Fruit fly (Drosophila melanogaster) whole organism, embryonic: Measurements from ENCODE around the gene obst-G.

Source experiments
- Awh ChIP-seq: fragments of 200-800 bp; sonication (Bioruptor generic); IDR thresholded peaks from 2 replicates; pipeline ENCODE4, ENCODE4 v1.3.6; 2022; ENCODE audit warnings: missing biosample characterization, missing genetic modification characterization
- B-H2 ChIP-seq: fragments of 200-800 bp; sonication (Bioruptor generic); optimal IDR thresholded peaks from 2 replicates; lab custom pipeline; 2018; ENCODE audit warnings: missing biosample characterization, mild to moderate bottlenecking, missing genetic modification characterization
- Bdp1 ChIP-seq: fragments of 200-800 bp; sonication (Bioruptor generic); optimal IDR thresholded peaks from 3 replicates; lab custom pipeline; 2016; ENCODE audit warnings: missing biosample characterization, missing genetic modification characterization
- CG10543 ChIP-seq: fragments of 200-800 bp; sonication (Bioruptor generic); optimal IDR thresholded peaks from 3 replicates; lab custom pipeline; 2017; ENCODE audit warnings: missing biosample characterization, mild to moderate bottlenecking, missing genetic modification characterization, moderate library complexity
- CG10654 ChIP-seq: fragments of 200-800 bp; sonication (Bioruptor generic); optimal IDR thresholded peaks from 2 replicates; lab custom pipeline; 2016; ENCODE audit warnings: missing biosample characterization, missing genetic modification characterization
- CG11723 ChIP-seq: fragments of 200-800 bp; sonication (Bioruptor generic); optimal IDR thresholded peaks from 2 replicates; lab custom pipeline; 2017; ENCODE audit warnings: missing biosample characterization, mild to moderate bottlenecking, missing genetic modification characterization
- CG12391 ChIP-seq: fragments of 200-800 bp; sonication (Bioruptor generic); optimal IDR thresholded peaks from 3 replicates; lab custom pipeline; 2018; ENCODE audit warnings: missing biosample characterization, mild to moderate bottlenecking, missing genetic modification characterization, moderate library complexity
- CG1602 ChIP-seq: fragments of 200-800 bp; sonication (Bioruptor generic); optimal IDR thresholded peaks from 3 replicates; lab custom pipeline; 2016; ENCODE audit warnings: missing biosample characterization, missing genetic modification characterization
- CG1603 ChIP-seq: fragments of 200-800 bp; sonication (Bioruptor generic); optimal IDR thresholded peaks from 2 replicates; lab custom pipeline; 2019; ENCODE audit warnings: missing biosample characterization, mild to moderate bottlenecking, missing genetic modification characterization, moderate library complexity
- CG18619 ChIP-seq: fragments of 200-800 bp; sonication (Bioruptor generic); optimal IDR thresholded peaks from 3 replicates; lab custom pipeline; 2017; ENCODE audit warnings: missing biosample characterization, mild to moderate bottlenecking, missing genetic modification characterization
- CG2875 ChIP-seq: fragments of 200-800 bp; sonication (Bioruptor generic); optimal IDR thresholded peaks from 2 replicates; lab custom pipeline; 2017; ENCODE audit warnings: missing biosample characterization, mild to moderate bottlenecking, missing genetic modification characterization, missing genetic modification reagents
- CG3726 ChIP-seq: fragments of 200-800 bp; sonication (Bioruptor generic); IDR thresholded peaks from 3 replicates; pipeline ENCODE4, ENCODE4 v1.3.6; 2022; ENCODE audit warnings: missing biosample characterization, missing genetic modification characterization
- CG3995 ChIP-seq: fragments of 200-800 bp; sonication (Bioruptor generic); optimal IDR thresholded peaks from 3 replicates; lab custom pipeline; 2016; ENCODE audit warnings: missing biosample characterization, missing genetic modification characterization
- CG6654 ChIP-seq: fragments of 200-800 bp; sonication (Bioruptor generic); optimal IDR thresholded peaks from 2 replicates; lab custom pipeline; 2017; ENCODE audit warnings: missing biosample characterization, mild to moderate bottlenecking, missing genetic modification characterization
- CG7786 ChIP-seq: fragments of 200-800 bp; sonication (Bioruptor generic); optimal IDR thresholded peaks from 2 replicates; lab custom pipeline; 2016; ENCODE audit warnings: missing biosample characterization, missing genetic modification characterization
- CG7963 ChIP-seq: fragments of 200-800 bp; sonication (Bioruptor generic); IDR thresholded peaks from 3 replicates; pipeline ENCODE4 v1.3.6; 2022; ENCODE audit warnings: missing biosample characterization, missing genetic modification characterization; ENCODE audit not compliant: partially characterized antibody
- CHES-1-like ChIP-seq: fragments of 200-800 bp; sonication (Bioruptor generic); optimal IDR thresholded peaks from 2 replicates; lab custom pipeline; 2016; ENCODE audit warnings: missing biosample characterization, missing genetic modification characterization
- Chrac-16 ChIP-seq: fragments of 200-800 bp; sonication (Bioruptor generic); optimal IDR thresholded peaks from 3 replicates; lab custom pipeline; 2016; ENCODE audit warnings: missing biosample characterization, missing genetic modification characterization
- Drgx ChIP-seq: fragments of 200-800 bp; sonication (Bioruptor generic); IDR thresholded peaks from 2 replicates; pipeline ENCODE4 v1.3.6; 2022; ENCODE audit warnings: missing biosample characterization, missing genetic modification characterization
- Eip74EF ChIP-seq, 2 experiments: fragments of 200-800 bp in 1 of 2; fragments of >200 bp in 1 of 2; sonication (Bioruptor generic) in 1 of 2; optimal IDR thresholded peaks; 2 replicates each; lab custom pipeline; 2017 to 2019; ENCODE audit warnings: missing biosample characterization in 2 of 2, missing genetic modification characterization in 2 of 2, mild to moderate bottlenecking in 1 of 2, moderate library complexity in 1 of 2
- H15 ChIP-seq: fragments of 200-800 bp; sonication (Bioruptor generic); IDR thresholded peaks from 3 replicates; pipeline ENCODE4 v1.3.6; 2022; ENCODE audit warnings: missing biosample characterization, missing genetic modification characterization
- HLH3B ChIP-seq: fragments of 200-800 bp; sonication (Bioruptor generic); IDR thresholded peaks from 2 replicates; pipeline ENCODE4 v1.3.6; 2022; ENCODE audit warnings: missing biosample characterization, missing genetic modification characterization
- HLH4C ChIP-seq: fragments of 200-800 bp; sonication (Bioruptor generic); IDR thresholded peaks from 3 replicates; pipeline ENCODE4 v1.3.6; 2022; ENCODE audit warnings: missing biosample characterization, missing genetic modification characterization; ENCODE audit not compliant: partially characterized antibody
- HLH54F ChIP-seq: fragments of 200-800 bp; sonication (Bioruptor generic); optimal IDR thresholded peaks from 3 replicates; lab custom pipeline; 2016; ENCODE audit warnings: missing biosample characterization, missing genetic modification characterization
- HLHmδ ChIP-seq: fragments of 200-800 bp; sonication (Bioruptor generic); optimal IDR thresholded peaks from 2 replicates; lab custom pipeline; 2018; ENCODE audit warnings: missing biosample characterization, mild to moderate bottlenecking, missing genetic modification characterization, moderate library complexity
- Hr51 ChIP-seq, 2 experiments: fragments of 200-800 bp; sonication (Bioruptor generic); optimal IDR thresholded peaks; 2 replicates in 1 of 2; 3 replicates in 1 of 2; lab custom pipeline; 2016 to 2018; ENCODE audit warnings: missing biosample characterization in 2 of 2, missing genetic modification characterization in 2 of 2, mild to moderate bottlenecking in 1 of 2, moderate library complexity in 1 of 2
- Kr ChIP-seq: fragments of 200-800 bp; sonication (Bioruptor generic); optimal IDR thresholded peaks from 2 replicates; lab custom pipeline; 2017; ENCODE audit warnings: missing biosample characterization, mild to moderate bottlenecking, missing genetic modification characterization
- MESR4 ChIP-seq: fragments of 200-800 bp; sonication (Bioruptor generic); optimal IDR thresholded peaks from 2 replicates; lab custom pipeline; 2018; ENCODE audit warnings: missing biosample characterization, mild to moderate bottlenecking, missing genetic modification characterization, moderate library complexity
- Mad ChIP-seq: fragments of 200-800 bp; sonication (Bioruptor generic); optimal IDR thresholded peaks from 2 replicates; lab custom pipeline; 2016; ENCODE audit warnings: missing biosample characterization, missing genetic modification characterization
- chm ChIP-seq: fragments of 200-800 bp; sonication (Bioruptor generic); IDR thresholded peaks from 2 replicates; pipeline ENCODE4 v1.3.6; 2022; ENCODE audit warnings: missing biosample characterization, missing genetic modification characterization
- dm ChIP-seq: fragments of 200-800 bp; sonication (Bioruptor generic); optimal IDR thresholded peaks from 3 replicates; lab custom pipeline; 2016; ENCODE audit warnings: missing biosample characterization, missing genetic modification characterization
- dpn ChIP-seq, 2 experiments: fragments of 200-800 bp; sonication (Bioruptor generic); optimal IDR thresholded peaks; 3 replicates each; lab custom pipeline; 2016; ENCODE audit warnings: missing biosample characterization in 2 of 2, missing genetic modification characterization in 2 of 2
- fd3F ChIP-seq: fragments of 200-800 bp; sonication (Bioruptor generic); optimal IDR thresholded peaks from 2 replicates; lab custom pipeline; 2018; ENCODE audit warnings: missing biosample characterization, mild to moderate bottlenecking, missing genetic modification characterization, moderate library complexity
- gem ChIP-seq: fragments of 200-800 bp; sonication (Bioruptor generic); optimal IDR thresholded peaks from 2 replicates; lab custom pipeline; 2019; ENCODE audit warnings: missing biosample characterization, mild to moderate bottlenecking, missing genetic modification characterization, moderate library complexity
- gro ChIP-seq: fragments of 200-800 bp; sonication (Bioruptor generic); optimal IDR thresholded peaks from 2 replicates; lab custom pipeline; 2016; ENCODE audit warnings: missing biosample characterization, missing genetic modification characterization
- hbn ChIP-seq: fragments of 200-800 bp; sonication (Bioruptor generic); IDR thresholded peaks from 2 replicates; pipeline ENCODE4 v1.3.6; 2022; ENCODE audit warnings: missing biosample characterization, missing genetic modification characterization; ENCODE audit not compliant: partially characterized antibody
- nerfin-1 ChIP-seq: fragments of 200-800 bp; sonication (Bioruptor generic); optimal IDR thresholded peaks from 3 replicates; lab custom pipeline; 2019; ENCODE audit warnings: missing biosample characterization, mild to moderate bottlenecking, missing genetic modification characterization, moderate library complexity
- oc ChIP-seq: fragments of 200-800 bp; sonication (Bioruptor generic); optimal IDR thresholded peaks from 2 replicates; lab custom pipeline; 2018; ENCODE audit warnings: missing biosample characterization, mild to moderate bottlenecking, missing genetic modification characterization, moderate library complexity
- peb ChIP-seq: fragments of 200-800 bp; sonication (Bioruptor generic); IDR thresholded peaks from 2 replicates; pipeline ENCODE4 v1.3.6; 2022; ENCODE audit warnings: missing biosample characterization, missing genetic modification characterization
- run ChIP-seq: fragments of 200-800 bp; sonication (Bioruptor generic); optimal IDR thresholded peaks from 3 replicates; lab custom pipeline; 2018; ENCODE audit warnings: missing biosample characterization, mild to moderate bottlenecking, missing genetic modification characterization
- sna ChIP-seq: fragments of 200-800 bp; sonication (Bioruptor generic); IDR thresholded peaks from 2 replicates; pipeline ENCODE4 v1.3.6; 2022; ENCODE audit warnings: missing biosample characterization, missing genetic modification characterization; ENCODE audit not compliant: partially characterized antibody
- sqz ChIP-seq: fragments of 200-800 bp; sonication (Bioruptor generic); optimal IDR thresholded peaks from 3 replicates; lab custom pipeline; 2018; ENCODE audit warnings: missing biosample characterization, mild to moderate bottlenecking, missing genetic modification characterization
- trem ChIP-seq: fragments of 200-800 bp; optimal IDR thresholded peaks from 3 replicates; lab custom pipeline; 2019; ENCODE audit warnings: missing biosample characterization, mild to moderate bottlenecking, missing genetic modification characterization, moderate library complexity
- trh ChIP-seq: fragments of 200-800 bp; sonication (Bioruptor generic); optimal IDR thresholded peaks from 2 replicates; lab custom pipeline; 2016; ENCODE audit warnings: missing biosample characterization, missing genetic modification characterization

obst-G gene

dm6 chr3L:11953217-11953616, at the start of gene obst-G:
TSS of gene obst-G (minus strand) at chr3L:11953317.
- TF ChIP-seq B-H2 (GFP tag; lab: Kevin White, UChicago) (no peak), Kr (GFP tag; lab: Kevin White, UChicago) (no peak), Chrac-16 (GFP tag; lab: Kevin White, UChicago) (no peak), HLHmδ (GFP tag; lab: Kevin White, UChicago) (no peak)
- TF ChIP-seq, all 482 proteins: peak for 0

DNA sequence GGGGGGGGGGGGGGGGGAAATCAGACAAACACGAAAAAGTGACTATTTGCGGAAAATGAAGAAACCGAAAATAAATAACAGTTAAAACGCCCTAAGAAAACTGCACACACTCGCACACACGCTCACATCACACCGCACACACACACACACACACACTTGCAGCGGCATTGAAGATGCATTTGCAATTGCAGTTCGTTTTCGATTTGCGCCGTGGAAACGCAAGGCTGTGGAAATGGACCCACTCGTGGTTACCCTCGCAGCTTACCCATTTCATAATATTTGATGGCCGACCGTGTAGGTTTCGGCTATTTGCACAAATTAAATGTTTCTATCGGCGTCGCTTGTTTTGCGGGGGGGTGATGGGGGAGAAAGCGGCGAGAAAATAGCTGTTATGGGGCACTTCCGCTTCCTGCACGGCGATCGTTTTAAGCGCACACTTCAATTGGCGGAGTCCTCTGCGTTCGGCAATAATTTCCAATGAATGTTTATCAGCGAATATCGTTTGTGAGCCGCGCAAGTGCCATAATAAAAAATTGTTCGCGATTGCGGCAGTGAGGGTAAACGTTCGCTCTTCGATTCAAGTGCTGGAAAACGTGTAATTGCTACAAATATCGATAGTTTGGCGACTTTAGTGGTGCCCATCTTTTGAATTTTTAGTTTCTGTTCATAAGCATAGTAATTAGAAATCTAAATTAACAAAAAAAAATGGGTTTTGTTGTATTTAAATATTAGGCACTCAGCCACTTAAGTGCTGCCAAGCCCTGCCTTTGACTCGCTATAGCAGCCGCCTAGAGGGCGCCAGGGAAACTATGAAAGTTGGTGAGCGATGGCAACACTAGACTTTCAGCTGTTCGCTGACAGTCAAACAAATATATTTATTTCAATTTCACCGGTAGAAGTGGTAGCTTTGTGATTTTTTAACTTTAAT, 49.5 kb upstream of the obst-G start, which contains the start of the genes Pop2 and CG6928:
TSS of gene Pop2 (minus strand) at position 595 of the 928 bp plus-strand sequence.
TSS of gene CG6928 (plus strand) at position 835 of the 928 bp plus-strand sequence.
- TF ChIP-seq CG3726: 0 out of 3 replicates have a peak, but pooled peaks have one; percentile 21
- peak; percentile 78 for TF ChIP-seq dm
- no peak for TF ChIP-seq oc (tag; lab: Kevin White, UChicago)
- TF ChIP-seq CG1603: peak; percentile 35
- peak; percentile 82 for TF ChIP-seq MESR4 (GFP tag; lab: Kevin White, UChicago)
- peak; percentile 79 for TF ChIP-seq HLH3B (GFP tag; lab: Robert Waterston, UW)
- peak; percentile 79 to 88 for TF ChIP-seq dpn (GFP tag; optimal IDR thresholded peaks at IDR 0.05; lab: Kevin White, UChicago)
- peak; percentile 70 for TF ChIP-seq gem
- TF ChIP-seq Awh: no peak
- TF ChIP-seq Eip74EF (GFP tag; optimal IDR thresholded peaks at IDR 0.05; lab: Kevin White, UChicago): no peak
- peak; percentile 86 for TF ChIP-seq trem (tag; lab: Kevin White, UChicago)
- peak; percentile 10 for TF ChIP-seq CG3995 (GFP tag; lab: Kevin White, UChicago)
- TF ChIP-seq Hr51 (GFP tag; optimal IDR thresholded peaks at IDR 0.05; lab: Kevin White, UChicago): peak in 1 of 2 experiments; percentile 88
- TF ChIP-seq CHES-1-like (GFP tag; lab: Kevin White, UChicago): peak; percentile 92
- no peak for TF ChIP-seq sqz (GFP tag; lab: Kevin White, UChicago)
- TF ChIP-seq CG12391: peak; percentile 79
- TF ChIP-seq nerfin-1 (tag; lab: Kevin White, UChicago): peak; percentile 13
- no peak for TF ChIP-seq peb (GFP tag; lab: Robert Waterston, UW)
- peak; percentile 71 for TF ChIP-seq gro (GFP tag; lab: Kevin White, UChicago)
- no peak for TF ChIP-seq HLHmδ (GFP tag; lab: Kevin White, UChicago)
- no peak for TF ChIP-seq CG7963 (GFP tag; lab: Robert Waterston, UW)
- peak; percentile 40 for TF ChIP-seq CG11723 (GFP tag; lab: Kevin White, UChicago)
- TF ChIP-seq fd3F: peak; percentile 49
- peak; percentile 87 for TF ChIP-seq CG7786
- TF ChIP-seq sna: peak; percentile 92
- peak; percentile 29 for TF ChIP-seq CG18619 (GFP tag; lab: Kevin White, UChicago)
- peak; percentile 55 for TF ChIP-seq trh
- TF ChIP-seq CG6654 (GFP tag; lab: Kevin White, UChicago): peak; percentile 14
- peak; percentile 29; the same call in 1 of the 2 replicates for TF ChIP-seq chm
- TF ChIP-seq HLH4C (GFP tag; lab: Robert Waterston, UW): peak; percentile 74
- no peak for TF ChIP-seq Kr (GFP tag; lab: Kevin White, UChicago)
- TF ChIP-seq Drgx (GFP tag; lab: Robert Waterston, UW): no peak
- TF ChIP-seq CG2875: no peak
- peak; percentile 82 for TF ChIP-seq Mad (GFP tag; lab: Kevin White, UChicago)
- peak; percentile 92 for TF ChIP-seq hbn
- TF ChIP-seq H15 (GFP tag; lab: Robert Waterston, UW): peak; percentile 66; the same call in 2 of the 3 replicates
- no peak for TF ChIP-seq run (tag; lab: Kevin White, UChicago)
- TF ChIP-seq CG10654: peak; percentile 74
- peak; percentile 80 for TF ChIP-seq Bdp1 (GFP tag; lab: Kevin White, UChicago)
- TF ChIP-seq CG10543 (GFP tag; lab: Kevin White, UChicago): peak; percentile 53
- TF ChIP-seq HLH54F (GFP tag; lab: Kevin White, UChicago): peak; percentile 91
- peak; percentile 81 for TF ChIP-seq CG1602
- TF ChIP-seq Chrac-16 (GFP tag; lab: Kevin White, UChicago): peak; percentile 84
